Worm (Caenorhabditis elegans): ENCODE measurements around the gene pno-1.

- TF ChIP-seq him-1 (tag; optimal IDR thresholded peaks at IDR 0.05) (no peak), sea-2 (GFP tag; IDR thresholded peaks at IDR 0.05) (no peak), nfya-1 (tag; optimal IDR thresholded peaks at IDR 0.05; ENCODE audit: borderline replicate concordance, insufficient read depth) (no peak), tbx-9 (tag; optimal IDR thresholded peaks at IDR 0.05; ENCODE audit: borderline replicate concordance) (no peak), ztf-18 (tag; optimal IDR thresholded peaks at IDR 0.05) (no peak), akir-1 (GFP tag; optimal IDR thresholded peaks at IDR 0.05) (no peak), bed-1 (GFP tag; IDR thresholded peaks at IDR 0.05) (no peak), madf-6 (GFP tag; IDR thresholded peaks at IDR 0.05) (peak; percentile 85)
These were observed 3.4 kb upstream of the pno-1 start, which contains the start of the genes Y53C12B.1 and nos-3 for ce11 chrII:9746069-9746468.

Data from whole organism, young adult.